Worm (Caenorhabditis elegans) whole organism, L4/young adult: ENCODE results near the gene pcyt-2.2.

Experiments used
- W03F9.2 ChIP-seq: fragments of 150-350 bp; optimal IDR thresholded peaks from 2 replicates; lab custom pipeline; 2014; ENCODE audit warnings: missing biosample characterization, missing genetic modification characterization
- dao-5 ChIP-seq: sonication (generic microtip); optimal IDR thresholded peaks from 2 replicates; lab custom pipeline; 2016; ENCODE audit warnings: missing genotype, missing genetic modification characterization, moderate library complexity, missing compliant biosample characterization
- him-1 ChIP-seq: sonication (generic microtip); optimal IDR thresholded peaks from 2 replicates; lab custom pipeline; 2016; ENCODE audit warnings: missing genotype, missing genetic modification reagents, missing genetic modification characterization, missing compliant biosample characterization

pcyt-2.2 gene

ce11 chrX:7898131-7898530, 14.0 kb downstream of the pcyt-2.2 start:
- peak; percentile 5 for TF ChIP-seq W03F9.2 (tag; lab: Kevin White, UChicago)
- no peak for TF ChIP-seq him-1 (tag; lab: Kevin White, UChicago)

- no peak for TF ChIP-seq W03F9.2 (tag; lab: Kevin White, UChicago)
- TF ChIP-seq him-1 (tag; lab: Kevin White, UChicago): no peak
- no peak for TF ChIP-seq dao-5
These were observed 16.1 kb downstream of the pcyt-2.2 start for ce11 chrX:7900180-7900579.

ce11 chrX:7901840-7902239, 17.7 kb downstream of the pcyt-2.2 start:
- no peak for TF ChIP-seq W03F9.2 (tag; lab: Kevin White, UChicago)
- no peak for TF ChIP-seq dao-5
- no peak for TF ChIP-seq him-1 (tag; lab: Kevin White, UChicago)

ce11 chrX:7902976-7903375, 18.9 kb downstream of the pcyt-2.2 start, which contains the start of gene C39D10.11:
C39D10.11 (plus strand) TSS chrX:7903276.
- TF ChIP-seq W03F9.2 (tag; lab: Kevin White, UChicago): no peak
- no peak for TF ChIP-seq dao-5
- no peak for TF ChIP-seq him-1 (tag; lab: Kevin White, UChicago)

ce11 chrX:7906430-7907014, 22.4 kb downstream of the pcyt-2.2 start, which contains the start of gene C39D10.1:
C39D10.1 (plus strand) TSS chrX:7906964.
- no peak for TF ChIP-seq dao-5
- TF ChIP-seq W03F9.2 (tag; lab: Kevin White, UChicago): peak; percentile 4
- no peak for TF ChIP-seq him-1 (tag; lab: Kevin White, UChicago)

- TF ChIP-seq dao-5: no peak
These were observed 29.7 kb downstream of the pcyt-2.2 start, which contains the start of gene C39D10.7 for ce11 chrX:7913830-7914229. C39D10.7 (minus strand) TSS chrX:7913930.

- TF ChIP-seq him-1 (tag; lab: Kevin White, UChicago) (no peak), W03F9.2 (tag; lab: Kevin White, UChicago) (no peak), dao-5 (no peak)
These were observed 31.5 kb downstream of the pcyt-2.2 start for ce11 chrX:7915616-7916015.

- TF ChIP-seq W03F9.2 (tag; lab: Kevin White, UChicago): no peak
- no peak for TF ChIP-seq dao-5
- TF ChIP-seq him-1 (tag; lab: Kevin White, UChicago): no peak
These were observed 32.0 kb downstream of the pcyt-2.2 start for ce11 chrX:7916076-7916475.

- no peak for TF ChIP-seq W03F9.2 (tag; lab: Kevin White, UChicago)
- no peak for TF ChIP-seq him-1 (tag; lab: Kevin White, UChicago)
- TF ChIP-seq dao-5: no peak
These were observed 37.0 kb downstream of the pcyt-2.2 start for ce11 chrX:7921130-7921529.

ce11 chrX:7925134-7925533, 41.0 kb downstream of the pcyt-2.2 start, which contains the start of gene zig-4:
zig-4 (plus strand) TSS chrX:7925434.
- TF ChIP-seq him-1 (tag; lab: Kevin White, UChicago) (no peak), dao-5 (no peak), W03F9.2 (tag; lab: Kevin White, UChicago) (no peak)

ce11 chrX:7930450-7930849, 46.4 kb downstream of the pcyt-2.2 start, which contains the start of gene zig-3:
zig-3 (plus strand) TSS chrX:7930750.
- TF ChIP-seq him-1 (tag; lab: Kevin White, UChicago) (no peak), W03F9.2 (tag; lab: Kevin White, UChicago) (no peak), dao-5 (no peak)

ce11 chrX:7932453-7932852, 48.4 kb downstream of the pcyt-2.2 start:
- TF ChIP-seq him-1 (tag; lab: Kevin White, UChicago): no peak
